Fruit fly (Drosophila melanogaster) whole organism, embryonic: Measurements from ENCODE around the gene BCAS2.
A peak's percentile ranks its signal among the peaks of the same experiment; 100 is the strongest.

Source experiments
- Atf3 ChIP-seq: fragments of 200-800 bp; sonication (Bioruptor generic); optimal IDR thresholded peaks from 3 replicates; lab custom pipeline; 2016; ENCODE audit warnings: missing biosample characterization, missing genetic modification characterization
- Bgb ChIP-seq: fragments of 200-800 bp; sonication (Bioruptor generic); IDR thresholded peaks from 2 replicates; pipeline ENCODE4 v1.3.6; 2022; ENCODE audit warnings: missing biosample characterization, missing genetic modification characterization; ENCODE audit not compliant: partially characterized antibody
- CG10267 ChIP-seq: fragments of 200-800 bp; sonication (Bioruptor generic); optimal IDR thresholded peaks from 2 replicates; lab custom pipeline; 2018; ENCODE audit warnings: missing biosample characterization, mild to moderate bottlenecking, missing genetic modification characterization, moderate library complexity
- CG10565 ChIP-seq: fragments of 200-800 bp; sonication (Bioruptor generic); optimal IDR thresholded peaks from 3 replicates; lab custom pipeline; 2016; ENCODE audit warnings: missing biosample characterization, mild to moderate bottlenecking, missing genetic modification characterization
- CG10654 ChIP-seq: fragments of 200-800 bp; sonication (Bioruptor generic); optimal IDR thresholded peaks from 2 replicates; lab custom pipeline; 2016; ENCODE audit warnings: missing biosample characterization, missing genetic modification characterization
- CG1233 ChIP-seq: fragments of 200-800 bp; sonication (Bioruptor generic); optimal IDR thresholded peaks from 4 replicates; lab custom pipeline; 2018; ENCODE audit warnings: missing biosample characterization, mild to moderate bottlenecking, missing genetic modification characterization
- CG13287 ChIP-seq: fragments of 200-800 bp; sonication (Bioruptor generic); IDR thresholded peaks from 2 replicates; pipeline ENCODE4 v1.3.6; 2022; ENCODE audit warnings: missing biosample characterization, missing genetic modification characterization; ENCODE audit not compliant: partially characterized antibody
- CG1603 ChIP-seq: fragments of 200-800 bp; sonication (Bioruptor generic); optimal IDR thresholded peaks from 2 replicates; lab custom pipeline; 2019; ENCODE audit warnings: missing biosample characterization, mild to moderate bottlenecking, missing genetic modification characterization, moderate library complexity
- CG17385 ChIP-seq: fragments of 200-800 bp; sonication (Bioruptor generic); optimal IDR thresholded peaks from 3 replicates; lab custom pipeline; 2018; ENCODE audit warnings: missing biosample characterization, mild to moderate bottlenecking, missing genetic modification characterization
- CG18764 ChIP-seq: fragments of 200-800 bp; sonication (Bioruptor generic); optimal IDR thresholded peaks from 3 replicates; lab custom pipeline; 2016; ENCODE audit warnings: missing biosample characterization, missing genetic modification characterization
- CG2116 ChIP-seq: fragments of 200-800 bp; sonication (Bioruptor generic); optimal IDR thresholded peaks from 3 replicates; lab custom pipeline; 2018; ENCODE audit warnings: missing biosample characterization, mild to moderate bottlenecking, missing genetic modification characterization
- CG2678 ChIP-seq: fragments of 200-800 bp; sonication (Bioruptor generic); optimal IDR thresholded peaks from 3 replicates; lab custom pipeline; 2019; ENCODE audit warnings: missing biosample characterization, mild to moderate bottlenecking, missing genetic modification characterization, moderate library complexity
- CG6689 ChIP-seq: fragments of 200-800 bp; sonication (Bioruptor generic); IDR thresholded peaks from 2 replicates; pipeline ENCODE4 v1.3.6; 2022; ENCODE audit warnings: missing biosample characterization, missing genetic modification characterization
- CG6854 ChIP-seq: fragments of 200-800 bp; sonication (Bioruptor generic); optimal IDR thresholded peaks from 3 replicates; lab custom pipeline; 2017; ENCODE audit warnings: missing biosample characterization, mild to moderate bottlenecking, missing genetic modification characterization
- CG7271 ChIP-seq: fragments of 200-800 bp; sonication (Bioruptor generic); optimal IDR thresholded peaks from 2 replicates; lab custom pipeline; 2018; ENCODE audit warnings: missing biosample characterization, mild to moderate bottlenecking, missing genetic modification characterization, moderate library complexity
- CG7556 ChIP-seq: fragments of 200-800 bp; sonication (Bioruptor generic); optimal IDR thresholded peaks from 2 replicates; lab custom pipeline; 2017; ENCODE audit warnings: missing biosample characterization, mild to moderate bottlenecking, missing genetic modification characterization
- CG7745 ChIP-seq: fragments of 200-800 bp; sonication (Bioruptor generic); optimal IDR thresholded peaks from 2 replicates; lab custom pipeline; 2018; ENCODE audit warnings: missing biosample characterization, mild to moderate bottlenecking, missing genetic modification characterization, moderate library complexity
- CG7839 ChIP-seq: fragments of 200-800 bp; sonication (Bioruptor generic); optimal IDR thresholded peaks from 3 replicates; lab custom pipeline; 2018; ENCODE audit warnings: missing biosample characterization, mild to moderate bottlenecking, missing genetic modification characterization, moderate library complexity
- CG8388 ChIP-seq: fragments of 200-800 bp; sonication (Bioruptor generic); optimal IDR thresholded peaks from 2 replicates; lab custom pipeline; 2019; ENCODE audit warnings: missing biosample characterization, mild to moderate bottlenecking, missing genetic modification characterization, moderate library complexity
- CG8478 ChIP-seq: fragments of >200 bp; optimal IDR thresholded peaks from 2 replicates; lab custom pipeline; 2018
- CkIIα-i1 ChIP-seq: fragments of 200-800 bp; sonication (Bioruptor generic); IDR thresholded peaks from 2 replicates; pipeline ENCODE4 v1.3.6; 2022; ENCODE audit warnings: missing biosample characterization, missing genetic modification characterization
- Fer1 ChIP-seq: fragments of 200-800 bp; sonication (Bioruptor generic); optimal IDR thresholded peaks from 2 replicates; lab custom pipeline; 2017; ENCODE audit warnings: missing biosample characterization, mild to moderate bottlenecking, missing genetic modification characterization
- GATAe ChIP-seq: fragments of 200-800 bp; sonication (Bioruptor generic); conservative IDR thresholded peaks from 2 replicates; pipeline ENCODE4 v1.3.6; 2022; ENCODE audit warnings: missing biosample characterization, missing genetic modification characterization
- H2.0 ChIP-seq: fragments of 200-800 bp; sonication (Bioruptor generic); IDR thresholded peaks from 2 replicates; pipeline ENCODE4 v1.3.6; 2022; ENCODE audit warnings: missing biosample characterization, missing genetic modification characterization
- HLH54F ChIP-seq: fragments of 200-800 bp; sonication (Bioruptor generic); optimal IDR thresholded peaks from 3 replicates; lab custom pipeline; 2016; ENCODE audit warnings: missing biosample characterization, missing genetic modification characterization
- HmgD ChIP-seq: fragments of 200-800 bp; sonication (Bioruptor generic); optimal IDR thresholded peaks from 3 replicates; lab custom pipeline; 2016; ENCODE audit warnings: missing biosample characterization, missing genetic modification characterization
- MBD-R2 ChIP-seq: fragments of 200-800 bp; sonication (Bioruptor generic); IDR thresholded peaks from 2 replicates; pipeline ENCODE4 v1.3.6; 2022; ENCODE audit warnings: missing biosample characterization, missing genetic modification characterization
- MESR4 ChIP-seq: fragments of 200-800 bp; sonication (Bioruptor generic); optimal IDR thresholded peaks from 2 replicates; lab custom pipeline; 2018; ENCODE audit warnings: missing biosample characterization, mild to moderate bottlenecking, missing genetic modification characterization, moderate library complexity
- Mrtf ChIP-seq: fragments of 200-800 bp; sonication (Bioruptor generic); IDR thresholded peaks from 3 replicates; pipeline ENCODE4 v1.3.6; 2022; ENCODE audit warnings: missing biosample characterization, missing genetic modification characterization
- Nf-YB ChIP-seq: fragments of 200-800 bp; sonication (Bioruptor generic); optimal IDR thresholded peaks from 3 replicates; lab custom pipeline; 2019; ENCODE audit warnings: missing biosample characterization, mild to moderate bottlenecking, missing genetic modification characterization, moderate library complexity
- Oli ChIP-seq: fragments of 200-800 bp; sonication (Bioruptor generic); optimal IDR thresholded peaks from 2 replicates; lab custom pipeline; 2018; ENCODE audit warnings: missing biosample characterization, mild to moderate bottlenecking, missing genetic modification characterization, moderate library complexity
- Scr ChIP-seq: fragments of 200-800 bp; sonication (Bioruptor generic); IDR thresholded peaks from 2 replicates; pipeline ENCODE4 v1.3.6; 2022; ENCODE audit warnings: missing biosample characterization, missing genetic modification characterization; ENCODE audit not compliant: partially characterized antibody
- Sry-β ChIP-seq: fragments of 200-800 bp; sonication (Bioruptor generic); optimal IDR thresholded peaks from 2 replicates; lab custom pipeline; 2018; ENCODE audit warnings: missing biosample characterization, mild to moderate bottlenecking, missing genetic modification characterization, moderate library complexity
- Stat92E ChIP-seq, 3 experiments: fragments of >200 bp in 2 of 3; fragments of 200-800 bp in 1 of 3; sonication (Bioruptor generic) in 1 of 3; optimal IDR thresholded peaks; 2 replicates each; lab custom pipeline; 2017 to 2019; ENCODE audit warnings: missing biosample characterization in 3 of 3, missing genetic modification characterization in 3 of 3, mild to moderate bottlenecking in 1 of 3, moderate library complexity in 1 of 3
- YL-1 ChIP-seq: fragments of 200-800 bp; sonication (Bioruptor generic); optimal IDR thresholded peaks from 3 replicates; lab custom pipeline; 2017; ENCODE audit warnings: missing biosample characterization, mild to moderate bottlenecking, missing genetic modification characterization
- bab2 ChIP-seq: fragments of 200-800 bp; sonication (Bioruptor generic); optimal IDR thresholded peaks from 2 replicates; lab custom pipeline; 2016; ENCODE audit warnings: missing biosample characterization, missing genetic modification characterization
- cg ChIP-seq: fragments of 200-800 bp; sonication (Bioruptor generic); optimal IDR thresholded peaks from 3 replicates; lab custom pipeline; 2019; ENCODE audit warnings: missing biosample characterization, mild to moderate bottlenecking, missing genetic modification characterization, moderate library complexity
- dpn ChIP-seq, 2 experiments: fragments of 200-800 bp; sonication (Bioruptor generic); optimal IDR thresholded peaks; 3 replicates each; lab custom pipeline; 2016; ENCODE audit warnings: missing biosample characterization in 2 of 2, missing genetic modification characterization in 2 of 2
- eyg ChIP-seq: fragments of 200-800 bp; sonication (Bioruptor generic); optimal IDR thresholded peaks from 3 replicates; lab custom pipeline; 2016; ENCODE audit warnings: missing biosample characterization, missing genetic modification characterization
- gem ChIP-seq: fragments of 200-800 bp; sonication (Bioruptor generic); optimal IDR thresholded peaks from 2 replicates; lab custom pipeline; 2019; ENCODE audit warnings: missing biosample characterization, mild to moderate bottlenecking, missing genetic modification characterization, moderate library complexity
- gsb-n ChIP-seq: fragments of 200-800 bp; sonication (Bioruptor generic); optimal IDR thresholded peaks from 3 replicates; lab custom pipeline; 2018; ENCODE audit warnings: missing biosample characterization, mild to moderate bottlenecking, missing genetic modification characterization
- hb ChIP-seq: fragments of 200-800 bp; sonication (Bioruptor generic); IDR thresholded peaks from 3 replicates; pipeline ENCODE4 v1.3.6; 2022; ENCODE audit warnings: missing biosample characterization, missing genetic modification characterization; ENCODE audit not compliant: partially characterized antibody
- hkb ChIP-seq, 2 experiments: fragments of 200-800 bp in 1 of 2; fragments of >200 bp in 1 of 2; sonication (Bioruptor generic) in 1 of 2; IDR thresholded peaks in 1 of 2; optimal IDR thresholded peaks in 1 of 2; 2 replicates each; pipeline versions ENCODE4 v1.3.6 to Lab custom; 2017 to 2022; ENCODE audit warnings: missing biosample characterization in 1 of 2, missing genetic modification characterization in 1 of 2
- lola ChIP-seq, 3 experiments: fragments of >200 bp in 2 of 3; fragments of 200-800 bp in 1 of 3; sonication (Bioruptor generic) in 1 of 3; optimal IDR thresholded peaks; 2 replicates each; lab custom pipeline; 2017 to 2019; ENCODE audit warnings: missing biosample characterization in 3 of 3, missing genetic modification characterization in 3 of 3, mild to moderate bottlenecking in 1 of 3, moderate library complexity in 1 of 3
- repo ChIP-seq: fragments of 200-800 bp; sonication (Bioruptor generic); optimal IDR thresholded peaks from 2 replicates; lab custom pipeline; 2016; ENCODE audit warnings: missing biosample characterization, missing genetic modification characterization
- rib ChIP-seq: fragments of 200-800 bp; sonication (Bioruptor generic); IDR thresholded peaks from 2 replicates; pipeline ENCODE4 v1.3.6; 2022; ENCODE audit warnings: missing biosample characterization, missing genetic modification characterization
- sug ChIP-seq: fragments of 200-800 bp; optimal IDR thresholded peaks from 2 replicates; lab custom pipeline; 2019; ENCODE audit warnings: missing biosample characterization, mild to moderate bottlenecking, missing genetic modification characterization, moderate library complexity
- unpg ChIP-seq: fragments of 200-800 bp; sonication (Bioruptor generic); optimal IDR thresholded peaks from 3 replicates; lab custom pipeline; 2018; ENCODE audit warnings: missing biosample characterization, mild to moderate bottlenecking, missing genetic modification characterization, moderate library complexity
- zen ChIP-seq: fragments of 200-800 bp; sonication (Bioruptor generic); optimal IDR thresholded peaks from 3 replicates; lab custom pipeline; 2018; ENCODE audit warnings: missing biosample characterization, mild to moderate bottlenecking, missing genetic modification characterization, moderate library complexity

Gene BCAS2

dm6 chr3R:27920883-27921282 lies 1.3 kb downstream of the BCAS2 start, which contains the start of gene CG12259 (continued):
- TF ChIP-seq Oli, result no peak
- TF ChIP-seq YL-1, result peak; percentile 13
- peak; percentile 34 for TF ChIP-seq CG2678 (tag; lab: Kevin White, UChicago)
- TF ChIP-seq CG10654 (GFP tag; lab: Kevin White, UChicago), result no peak
- no peak for TF ChIP-seq CG7745 (tag; lab: Kevin White, UChicago)
- peak; percentile 48 for TF ChIP-seq Sry-β (GFP tag; lab: Kevin White, UChicago)
- TF ChIP-seq HLH54F (GFP tag; lab: Kevin White, UChicago), result no peak
- no peak for TF ChIP-seq Atf3
- no peak for TF ChIP-seq Stat92E (GFP tag; optimal IDR thresholded peaks at IDR 0.05; lab: Kevin White, UChicago)
- TF ChIP-seq H2.0 (GFP tag; lab: Robert Waterston, UW), result no peak
- TF ChIP-seq eyg, result no peak
- TF ChIP-seq CG2116 (GFP tag; lab: Kevin White, UChicago), result peak; percentile 14
- no peak for TF ChIP-seq CG7271 (tag; lab: Kevin White, UChicago)
- no peak for TF ChIP-seq GATAe (GFP tag; lab: Robert Waterston, UW)
- TF ChIP-seq MBD-R2 (GFP tag; lab: Robert Waterston, UW), result peak; percentile 59
- peak; percentile 12 for TF ChIP-seq CG1603
- no peak for TF ChIP-seq bab2 (GFP tag; lab: Kevin White, UChicago)
- TF ChIP-seq CG17385 (GFP tag; lab: Kevin White, UChicago), result peak; percentile 21
- no peak for TF ChIP-seq CG8478 (lab: Kevin White, UChicago)
- TF ChIP-seq Fer1 (GFP tag; lab: Kevin White, UChicago), result no peak
- no peak for TF ChIP-seq CG10565 (GFP tag; lab: Kevin White, UChicago)
- TF ChIP-seq CG10267, result peak; percentile 50
- TF ChIP-seq hb (GFP tag; lab: Robert Waterston, UW), result no peak
- TF ChIP-seq CG6854, result no peak
- TF ChIP-seq cg (GFP tag; lab: Kevin White, UChicago), result no peak
- TF ChIP-seq repo (GFP tag; lab: Kevin White, UChicago), result no peak
- peak; percentile 25 for TF ChIP-seq MESR4 (GFP tag; lab: Kevin White, UChicago)
- TF ChIP-seq gsb-n (tag; lab: Kevin White, UChicago), result peak; percentile 12
- TF ChIP-seq HmgD (GFP tag; lab: Kevin White, UChicago), result no peak
- TF ChIP-seq rib, result no peak
- TF ChIP-seq dpn (GFP tag; optimal IDR thresholded peaks at IDR 0.05; lab: Kevin White, UChicago), result no peak
- TF ChIP-seq lola (GFP tag; optimal IDR thresholded peaks at IDR 0.05; lab: Kevin White, UChicago), result no peak
- TF ChIP-seq, all 482 proteins: peak for 27

dm6 chr3R:27919385-27919789 lies 2.8 kb downstream of the BCAS2 start, which contains the start of gene Boh1:
TSS of gene Boh1 (minus strand) at chr3R:27919460.
- TF ChIP-seq CG8388 (GFP tag; lab: Kevin White, UChicago) (peak; percentile 24), Nf-YB (GFP tag; lab: Kevin White, UChicago) (peak; percentile 15), CG7839 (peak; percentile 44), CG7556 (peak; percentile 20), MBD-R2 (GFP tag; lab: Robert Waterston, UW) (peak; percentile 53; the same call in 1 of the 2 replicates), CkIIα-i1 (GFP tag; lab: Robert Waterston, UW) (no peak), zen (tag; lab: Kevin White, UChicago) (peak; percentile 3), hkb (optimal IDR thresholded peaks at IDR 0.05; lab: Kevin White, UChicago) (no peak), hkb (GFP tag; IDR thresholded peaks at IDR 0.05; lab: Robert Waterston, UW) (peak; percentile 32; the same call in 1 of the 2 replicates), CG13287 (GFP tag; lab: Robert Waterston, UW) (no peak; the same call in 1 of the 2 replicates), Bgb (GFP tag; lab: Robert Waterston, UW) (no peak), gem (peak; percentile 54), gsb-n (tag; lab: Kevin White, UChicago) (peak; percentile 53), Mrtf (no peak), unpg (GFP tag; lab: Kevin White, UChicago) (peak; percentile 21), CG2678 (tag; lab: Kevin White, UChicago) (peak; percentile 60), CG6689 (GFP tag; lab: Robert Waterston, UW) (0 out of 2 replicates have a peak, but pooled peaks have one; percentile 27), CG1233 (GFP tag; lab: Kevin White, UChicago) (no peak), sug (peak; percentile 48), CG2116 (GFP tag; lab: Kevin White, UChicago) (peak; percentile 67), Scr (GFP tag; lab: Robert Waterston, UW) (no peak), CG18764 (GFP tag; lab: Kevin White, UChicago) (peak; percentile 6)
